Worm (Caenorhabditis elegans) whole organism, late embryonic: ENCODE data around the gene ttr-49.

Source experiments
- ama-1 ChIP-seq: fragments of 150-350 bp; optimal IDR thresholded peaks from 2 replicates; lab custom pipeline; 2014
- ceh-24 ChIP-seq: sonication (generic microtip); optimal IDR thresholded peaks from 2 replicates; lab custom pipeline; 2016; ENCODE audit warnings: mild to moderate bottlenecking, missing genetic modification characterization, missing compliant biosample characterization
- hlh-15 ChIP-seq: sonication (generic microtip); optimal IDR thresholded peaks from 2 replicates; lab custom pipeline; 2016; ENCODE audit warnings: missing genetic modification characterization, missing compliant biosample characterization
- pqm-1 ChIP-seq: sonication (generic microtip); optimal IDR thresholded peaks from 2 replicates; lab custom pipeline; 2016; ENCODE audit warnings: missing genetic modification characterization, missing compliant biosample characterization
- sox-4 ChIP-seq: sonication (generic microtip); optimal IDR thresholded peaks from 2 replicates; lab custom pipeline; 2017; ENCODE audit warnings: mild to moderate bottlenecking, missing genetic modification characterization, inconsistent platforms, missing compliant biosample characterization

DNA sequence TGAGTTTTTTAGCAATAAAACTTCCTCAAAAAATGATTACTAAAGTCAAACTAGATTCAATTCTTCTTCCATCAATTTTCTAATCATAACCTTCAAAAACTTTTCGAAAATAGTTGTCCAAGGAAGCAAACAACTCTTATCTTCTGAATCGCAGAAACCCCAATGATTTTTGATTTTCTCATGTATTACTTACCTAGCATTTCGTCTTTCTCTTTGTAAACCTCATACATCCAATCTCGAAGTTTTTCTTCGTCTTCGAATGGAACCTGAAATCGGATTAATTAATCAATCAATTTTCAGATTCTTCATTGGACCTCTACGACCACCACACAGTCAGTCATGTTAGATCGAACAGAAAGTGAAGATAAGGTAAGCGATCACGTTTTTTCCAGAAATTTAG, 27.6 kb downstream of the ttr-49 start, which contains the start of gene K07B1.4:
- TF ChIP-seq ama-1 (no peak), sox-4 (tag; lab: Kevin White, UChicago) (no peak), pqm-1 (tag; lab: Kevin White, UChicago) (no peak), ceh-24 (tag; lab: Kevin White, UChicago) (no peak), hlh-15 (tag; lab: Kevin White, UChicago) (no peak)
